Worm (Caenorhabditis elegans) whole organism, mixed stage, embryonic: ENCODE measurements around the gene F52D2.12.

ENCODE experiments used
- ceh-83 ChIP-seq: fragments of 200-800 bp; sonication (Bioruptor generic); optimal IDR thresholded peaks from 2 replicates; lab custom pipeline; 2018; ENCODE audit warnings: mild to moderate bottlenecking, missing genetic modification characterization, missing compliant biosample characterization
- ces-1 ChIP-seq: fragments of 150-350 bp; optimal IDR thresholded peaks from 2 replicates; lab custom pipeline; 2014; ENCODE audit warnings: missing biosample characterization, missing genetic modification reagents, missing genetic modification characterization
- nhr-76 ChIP-seq: sonication (generic microtip); optimal IDR thresholded peaks from 2 replicates; lab custom pipeline; 2017; ENCODE audit warnings: missing biosample characterization, missing genetic modification characterization
- sptf-1 ChIP-seq: sonication (generic microtip); optimal IDR thresholded peaks from 2 replicates; lab custom pipeline; 2017; ENCODE audit warnings: mild to moderate bottlenecking, missing genetic modification characterization, moderate library complexity, missing compliant biosample characterization

ce11 chrX:1964828-1965227 is 13.0 kb upstream of the F52D2.12 start:
- no peak for TF ChIP-seq nhr-76 (tag; lab: Kevin White, UChicago)
- no peak for TF ChIP-seq sptf-1
- TF ChIP-seq ceh-83 (GFP tag; lab: Kevin White, UChicago), result no peak
- TF ChIP-seq ces-1 (GFP tag; lab: Kevin White, UChicago), result peak; percentile 21
